Fruit fly (Drosophila melanogaster) S2 (cell line): Measurements from ENCODE around the gene CG43181.

Experiments
- CG8478 ChIP-seq: fragments of >200 bp; optimal IDR thresholded peaks from 2 replicates; lab custom pipeline; 2018
- CTCF ChIP-seq, 2 experiments: fragments of >200 bp; optimal IDR thresholded peaks; 2 replicates each; lab custom pipeline; 2018

CG43181 gene

dm6 chrX:395746-396145 lies 45.4 kb downstream of the CG43181 start, which contains the start of gene sc:
Gene sc (plus strand): TSS chrX:396060.
- no peak for TF ChIP-seq CTCF (optimal IDR thresholded peaks at IDR 0.05; lab: Kevin White, UChicago)
- TF ChIP-seq CG8478 (lab: Kevin White, UChicago): no peak

dm6 chrX:399732-400131 lies 49.4 kb downstream of the CG43181 start:
- TF ChIP-seq CG8478 (lab: Kevin White, UChicago) (no peak), CTCF (optimal IDR thresholded peaks at IDR 0.05; lab: Kevin White, UChicago) (no peak)
